Worm (Caenorhabditis elegans): ENCODE data around the gene nspb-2.
"Not testable (repeated sequence)": the region's sequence is repeated elsewhere in the genome, so short reads cannot be mapped to it uniquely, and the experiment has no call there.

The nspb-2 gene

ce11 chrIV:6591010-6591746, at the start of gene nspb-2, which contains the start of gene nspb-1:
Gene nspb-2 (plus strand): TSS chrIV:6591696.
Gene nspb-1 (minus strand): TSS chrIV:6591110.
- TF ChIP-seq zfp-2 (tag; optimal IDR thresholded peaks at IDR 0.05); Y105C5A.15 (GFP tag; IDR thresholded peaks at IDR 0.05); nhr-76 (tag; optimal IDR thresholded peaks at IDR 0.05): not testable (repeated sequence)

DNA sequence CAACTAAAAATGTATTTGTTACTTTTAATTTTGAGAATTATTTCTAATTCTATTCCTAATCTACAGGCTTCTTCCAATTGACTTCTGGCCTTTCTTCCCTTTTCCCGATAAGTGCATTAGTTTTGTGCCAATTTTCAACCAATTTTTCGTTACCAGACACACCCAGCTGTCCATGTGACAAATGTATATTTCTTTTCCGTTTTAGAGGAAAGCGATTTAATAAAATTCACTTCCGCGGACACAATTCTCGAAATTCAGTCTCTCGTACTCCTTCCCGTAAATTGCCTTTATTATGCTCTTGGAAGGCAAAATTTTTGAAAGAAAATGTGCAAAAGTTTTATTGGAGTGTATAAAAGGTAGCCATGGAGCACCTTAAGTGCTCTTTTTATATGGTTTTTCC, 48.5 kb upstream of the nspb-2 start:
- TF ChIP-seq Y5F2A.4 (GFP tag; optimal IDR thresholded peaks at IDR 0.05), result no peak
- TF ChIP-seq nhr-237 (tag; optimal IDR thresholded peaks at IDR 0.05), result no peak
- TF ChIP-seq lsy-2 (tag; optimal IDR thresholded peaks at IDR 0.05), result peak in 1 of 2 experiments; percentile 23
- TF ChIP-seq lin-39 (tag; optimal IDR thresholded peaks at IDR 0.05), result no peak

DNA sequence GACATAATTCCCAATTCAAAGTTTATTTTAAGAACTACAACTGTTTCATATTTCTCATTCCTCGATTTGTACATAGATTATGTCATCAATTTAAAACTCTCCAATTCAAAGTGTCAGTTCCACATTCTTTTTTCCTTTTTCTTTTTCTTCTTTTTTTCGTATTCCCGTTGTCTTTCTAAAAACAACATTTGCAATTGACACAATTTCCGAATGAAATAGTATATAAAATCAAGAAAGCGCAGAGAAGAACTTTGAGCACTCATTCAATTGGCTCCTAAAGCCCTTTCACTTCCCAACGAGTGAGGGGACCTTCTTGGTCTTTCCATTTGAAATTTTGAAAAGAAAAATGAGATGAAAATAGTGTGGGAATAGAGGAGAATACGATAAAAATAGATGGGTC, 44.1 kb upstream of the nspb-2 start:
- TF ChIP-seq F37D6.2 (tag; optimal IDR thresholded peaks at IDR 0.05) (no peak), fkh-10 (GFP tag; optimal IDR thresholded peaks at IDR 0.05) (peak; percentile 25), nhr-77 (tag; optimal IDR thresholded peaks at IDR 0.05) (no peak)

- TF ChIP-seq R02D3.7 (tag; optimal IDR thresholded peaks at IDR 0.05) (no peak), gei-8 (GFP tag; optimal IDR thresholded peaks at IDR 0.05) (no peak), nhr-6 (tag; optimal IDR thresholded peaks at IDR 0.05) (peak; percentile 53), hlh-30 (tag; optimal IDR thresholded peaks at IDR 0.05; ENCODE audit: insufficient read depth) (peak; percentile 19), unc-62 (GFP tag; optimal IDR thresholded peaks at IDR 0.05 in 1 of 2) (peak in 1 of 2 experiments; percentile 79), unc-62 (tag; optimal IDR thresholded peaks at IDR 0.05) (no peak), nhr-42 (GFP tag; IDR thresholded peaks at IDR 0.05) (0 out of 2 replicates have a peak, but pooled peaks have one; percentile 30), zip-11 (GFP tag; IDR thresholded peaks at IDR 0.05) (no peak), mep-1 (tag; optimal IDR thresholded peaks at IDR 0.05) (peak; percentile 28), dpl-1 (GFP tag; optimal IDR thresholded peaks at IDR 0.05) (peak; percentile 94), dve-1 (tag; optimal IDR thresholded peaks at IDR 0.05; ENCODE audit: insufficient read depth) (peak; percentile 60), lsy-2 (tag; optimal IDR thresholded peaks at IDR 0.05) (peak in 1 of 2 experiments; percentile 70), F37D6.2 (tag; optimal IDR thresholded peaks at IDR 0.05) (peak; percentile 2), pha-4 (GFP tag; IDR thresholded peaks at IDR 0.05) (no peak), pha-4 (tag; optimal IDR thresholded peaks at IDR 0.05) (no peak), hmg-1.1 (GFP tag; IDR thresholded peaks at IDR 0.05) (peak; percentile 51), T20F7.1 (GFP tag; optimal IDR thresholded peaks at IDR 0.05) (no peak), lin-38 (GFP tag; IDR thresholded peaks at IDR 0.05) (peak; percentile 91), snpc-1.2 (GFP tag; IDR thresholded peaks at IDR 0.05) (peak; percentile 57; the same call in 1 of the 2 replicates)
Measured at ce11 chrIV:6548609-6549008, 42.9 kb upstream of the nspb-2 start, which contains the start of gene fan-1. Gene fan-1 (plus strand): TSS chrIV:6548686.

DNA sequence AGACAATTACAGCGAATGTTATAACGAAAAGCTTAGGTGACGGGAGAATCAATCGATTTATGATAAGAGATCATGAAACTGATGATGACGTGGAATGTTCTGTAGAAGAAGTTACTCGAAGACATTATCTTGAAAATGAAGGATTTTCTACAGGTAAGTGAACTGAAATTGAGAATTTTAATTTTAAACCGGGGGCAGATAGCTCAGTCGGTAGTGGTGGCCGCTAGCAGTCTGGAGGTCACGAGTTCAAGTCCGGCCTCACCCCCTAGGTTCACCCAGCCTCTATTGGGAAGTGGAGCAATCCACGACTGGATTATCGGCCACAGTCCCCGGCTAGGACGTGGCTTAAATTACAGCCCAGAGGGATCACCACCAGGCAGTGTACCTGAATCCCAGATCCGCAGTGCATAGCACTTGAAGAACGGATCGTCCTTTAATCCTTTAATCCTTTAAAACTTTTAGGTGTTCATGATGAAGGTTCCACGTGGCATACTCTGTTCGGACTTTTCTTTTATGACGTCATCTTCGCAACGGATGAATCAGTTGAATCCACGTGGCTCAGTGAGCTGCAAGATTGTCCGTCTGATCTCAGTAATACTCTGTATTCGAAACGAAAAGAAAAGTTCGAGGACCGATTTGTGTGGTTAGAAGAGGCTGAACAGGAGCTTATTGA, 40.0 kb upstream of the nspb-2 start:
- TF ChIP-seq set-16 (GFP tag; IDR thresholded peaks at IDR 0.05) (peak; percentile 11; the same call in 1 of the 2 replicates), snpc-1.2 (GFP tag; IDR thresholded peaks at IDR 0.05) (peak; percentile 59; the same call in 1 of the 2 replicates)

ce11 chrIV:6552036-6552435, 39.5 kb upstream of the nspb-2 start:
- TF ChIP-seq F37D6.2 (tag; optimal IDR thresholded peaks at IDR 0.05), result no peak
- TF ChIP-seq mdt-29 (GFP tag; IDR thresholded peaks at IDR 0.05), result 0 out of 2 replicates have a peak, but pooled peaks have one; percentile 18
- TF ChIP-seq nhr-42 (GFP tag; IDR thresholded peaks at IDR 0.05), result 0 out of 2 replicates have a peak, but pooled peaks have one; percentile 15
- TF ChIP-seq daf-16 (GFP tag; optimal IDR thresholded peaks at IDR 0.05), result no peak
- TF ChIP-seq daf-16 (tag; optimal IDR thresholded peaks at IDR 0.05), result peak; percentile 79
- no peak for TF ChIP-seq Y5F2A.4 (GFP tag; optimal IDR thresholded peaks at IDR 0.05)
- peak; percentile 1 for TF ChIP-seq dve-1 (tag; optimal IDR thresholded peaks at IDR 0.05; ENCODE audit: insufficient read depth)
- TF ChIP-seq ceh-44 (GFP tag; IDR thresholded peaks at IDR 0.05), result no peak
- no peak for TF ChIP-seq jun-1 (tag; optimal IDR thresholded peaks at IDR 0.05)
- peak; percentile 11 for TF ChIP-seq hlh-11 (tag; optimal IDR thresholded peaks at IDR 0.05)
- TF ChIP-seq nhr-6 (tag; optimal IDR thresholded peaks at IDR 0.05), result no peak
